Worm (Caenorhabditis elegans) whole organism, early embryonic: ENCODE data around the gene sra-37.

Source experiments
- B0310.2 ChIP-seq: sonication (generic microtip); optimal IDR thresholded peaks from 2 replicates; lab custom pipeline; 2016; ENCODE audit warnings: mild to moderate bottlenecking, missing genetic modification characterization, missing compliant biosample characterization
- F13C5.2 ChIP-seq: sonication (generic microtip); optimal IDR thresholded peaks from 2 replicates; lab custom pipeline; 2017; ENCODE audit warnings: mild to moderate bottlenecking, missing genetic modification characterization, inconsistent platforms, missing compliant biosample characterization
- aly-1 ChIP-seq: sonication (generic microtip); optimal IDR thresholded peaks from 2 replicates; lab custom pipeline; 2016; ENCODE audit warnings: missing genetic modification characterization, missing compliant biosample characterization
- ama-1 ChIP-seq: fragments of 150-350 bp; optimal IDR thresholded peaks from 2 replicates; lab custom pipeline; 2014
- ceh-13 ChIP-seq: fragments of 200-800 bp; sonication (Bioruptor generic); optimal IDR thresholded peaks from 2 replicates; lab custom pipeline; 2018; ENCODE audit warnings: mild to moderate bottlenecking, missing genetic modification characterization, missing compliant biosample characterization
- ceh-36 ChIP-seq: sonication (generic microtip); optimal IDR thresholded peaks from 2 replicates; lab custom pipeline; 2016; ENCODE audit warnings: missing genetic modification characterization, inconsistent platforms, missing compliant biosample characterization
- ets-7 ChIP-seq: sonication (generic microtip); optimal IDR thresholded peaks from 2 replicates; lab custom pipeline; 2016; ENCODE audit warnings: missing genotype, missing genetic modification characterization, missing compliant biosample characterization
- flt-1 ChIP-seq: fragments of 200-800 bp; sonication (Bioruptor generic); IDR thresholded peaks from 2 replicates; pipeline ENCODE4 v1.3.6; 2022; ENCODE audit warnings: missing genetic modification characterization, missing compliant biosample characterization
- hmbx-1 ChIP-seq: sonication (generic microtip); optimal IDR thresholded peaks from 2 replicates; lab custom pipeline; 2016; ENCODE audit warnings: mild to moderate bottlenecking, missing genetic modification characterization, missing compliant biosample characterization
- hmg-4 ChIP-seq: fragments of 200-800 bp; sonication (Bioruptor generic); optimal IDR thresholded peaks from 2 replicates; lab custom pipeline; 2018; ENCODE audit warnings: mild to moderate bottlenecking, missing genetic modification characterization, missing compliant biosample characterization
- hnd-1 ChIP-seq: sonication (generic microtip); optimal IDR thresholded peaks from 2 replicates; lab custom pipeline; 2016; ENCODE audit warnings: missing genetic modification characterization, missing compliant biosample characterization
- pes-1 ChIP-seq: fragments of 200-800 bp; sonication (Bioruptor generic); IDR thresholded peaks from 2 replicates; pipeline ENCODE4 v1.3.6; 2022; ENCODE audit warnings: missing genetic modification reagents, missing genetic modification characterization, missing compliant biosample characterization
- scrt-1 ChIP-seq: fragments of 200-800 bp; sonication (Bioruptor generic); IDR thresholded peaks from 2 replicates; pipeline ENCODE4 v1.3.6; 2022; ENCODE audit warnings: missing genetic modification characterization, missing compliant biosample characterization
- sea-1 ChIP-seq: fragments of 200-800 bp; sonication (Bioruptor generic); conservative IDR thresholded peaks from 2 replicates; pipeline ENCODE4 v1.3.6; 2022; ENCODE audit warnings: missing genetic modification characterization, missing compliant biosample characterization
- tbx-11 ChIP-seq: fragments of 200-800 bp; sonication (Bioruptor generic); IDR thresholded peaks from 2 replicates; pipeline ENCODE4 v1.3.6; 2022; ENCODE audit warnings: missing genetic modification characterization, missing compliant biosample characterization
- tbx-37 ChIP-seq: fragments of 200-800 bp; sonication (Bioruptor generic); conservative IDR thresholded peaks from 2 replicates; pipeline ENCODE4 v1.3.6; 2022; ENCODE audit warnings: missing genetic modification reagents, missing genetic modification characterization, missing compliant biosample characterization
- tra-4 ChIP-seq: sonication (generic microtip); optimal IDR thresholded peaks from 2 replicates; lab custom pipeline; 2017; ENCODE audit warnings: missing genetic modification characterization, missing compliant biosample characterization

The sra-37 gene

DNA sequence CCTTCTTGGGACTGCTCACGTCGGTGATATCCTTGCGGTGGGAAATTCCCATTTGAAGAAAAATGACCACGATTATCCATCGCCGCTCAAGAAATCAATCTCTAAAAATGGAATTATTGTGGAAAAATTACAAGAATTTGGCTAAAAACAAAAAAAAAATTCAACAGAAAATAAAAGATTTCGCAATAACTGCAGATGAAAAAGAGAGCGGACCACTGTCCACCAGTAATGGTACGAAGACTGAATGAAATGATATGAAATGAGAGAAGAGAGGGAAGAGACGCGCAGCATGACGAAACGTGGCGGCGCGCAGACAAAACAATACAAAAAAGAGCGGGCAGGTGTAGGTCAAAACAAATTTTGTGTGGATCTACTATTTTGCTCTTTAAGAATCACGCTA lies 36.4 kb upstream of the sra-37 start, which contains the start of gene meg-1:
Gene meg-1 (minus strand): TSS at position 101 of the 400 bp plus-strand sequence.
- TF ChIP-seq tbx-11 (GFP tag; lab: Robert Waterston, UW) (no peak), ama-1 (lab: Kevin White, UChicago) (no peak), scrt-1 (GFP tag; lab: Robert Waterston, UW) (no peak), F13C5.2 (tag; lab: Kevin White, UChicago) (no peak), B0310.2 (tag; lab: Kevin White, UChicago) (no peak), ceh-36 (tag; lab: Kevin White, UChicago) (no peak), hnd-1 (tag; lab: Kevin White, UChicago) (no peak), tra-4 (no peak)

DNA sequence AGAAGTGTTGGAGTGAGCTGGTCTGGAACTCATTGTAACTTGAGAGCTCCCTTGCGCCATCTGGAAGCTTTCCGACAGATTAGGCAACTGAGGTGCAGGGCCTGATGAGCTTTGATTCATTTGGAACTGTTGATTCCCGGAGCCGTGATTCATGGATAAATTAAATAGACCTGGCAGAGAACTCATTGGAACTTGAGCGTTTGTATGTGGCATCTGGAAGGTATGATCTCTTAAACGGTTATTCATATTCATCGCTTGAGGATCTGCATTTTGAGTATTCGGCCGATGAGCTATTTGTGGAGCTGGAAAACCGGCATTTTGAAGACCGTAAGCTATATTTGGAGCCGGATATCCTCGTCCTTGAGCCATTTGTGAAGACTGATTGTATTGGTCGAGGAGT lies 35.4 kb upstream of the sra-37 start:
- TF ChIP-seq scrt-1 (GFP tag; lab: Robert Waterston, UW): no peak
- no peak for TF ChIP-seq hnd-1 (tag; lab: Kevin White, UChicago)
- no peak for TF ChIP-seq tbx-11 (GFP tag; lab: Robert Waterston, UW)
- no peak for TF ChIP-seq ceh-13 (GFP tag; lab: Kevin White, UChicago)
- TF ChIP-seq ets-7 (tag; lab: Kevin White, UChicago): no peak
- no peak for TF ChIP-seq B0310.2 (tag; lab: Kevin White, UChicago)
- TF ChIP-seq tra-4: no peak

DNA sequence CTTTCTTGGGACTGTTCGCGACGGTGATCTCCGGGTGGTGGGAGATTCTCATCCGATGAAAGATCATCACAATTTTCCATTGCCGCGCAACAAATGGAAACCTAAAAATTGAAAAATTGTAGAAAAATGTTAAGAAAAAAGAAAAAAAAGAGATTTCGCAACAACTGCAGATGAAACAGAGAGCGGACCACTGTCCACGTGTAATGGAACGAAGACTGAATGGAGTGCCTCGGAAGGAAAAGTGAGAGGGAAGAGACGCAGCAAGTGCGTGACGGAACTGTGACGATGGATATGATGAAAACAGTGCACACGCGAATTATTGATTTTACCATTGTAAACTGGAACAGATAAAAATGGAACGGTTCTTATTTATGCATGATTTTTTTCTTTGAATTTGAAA lies 32.9 kb upstream of the sra-37 start, which contains the start of gene meg-2:
Gene meg-2 (minus strand): TSS at position 101 of the 400 bp plus-strand sequence.
- no peak for TF ChIP-seq ceh-13 (GFP tag; lab: Kevin White, UChicago)
- no peak for TF ChIP-seq hmbx-1 (tag; lab: Kevin White, UChicago)
- no peak for TF ChIP-seq tbx-37 (GFP tag; lab: Robert Waterston, UW)
- no peak for TF ChIP-seq flt-1
- TF ChIP-seq hmg-4: no peak
- TF ChIP-seq tra-4: no peak
- no peak for TF ChIP-seq ets-7 (tag; lab: Kevin White, UChicago)
- no peak for TF ChIP-seq tbx-11 (GFP tag; lab: Robert Waterston, UW)
- TF ChIP-seq B0310.2 (tag; lab: Kevin White, UChicago): no peak
- no peak for TF ChIP-seq hnd-1 (tag; lab: Kevin White, UChicago)

DNA sequence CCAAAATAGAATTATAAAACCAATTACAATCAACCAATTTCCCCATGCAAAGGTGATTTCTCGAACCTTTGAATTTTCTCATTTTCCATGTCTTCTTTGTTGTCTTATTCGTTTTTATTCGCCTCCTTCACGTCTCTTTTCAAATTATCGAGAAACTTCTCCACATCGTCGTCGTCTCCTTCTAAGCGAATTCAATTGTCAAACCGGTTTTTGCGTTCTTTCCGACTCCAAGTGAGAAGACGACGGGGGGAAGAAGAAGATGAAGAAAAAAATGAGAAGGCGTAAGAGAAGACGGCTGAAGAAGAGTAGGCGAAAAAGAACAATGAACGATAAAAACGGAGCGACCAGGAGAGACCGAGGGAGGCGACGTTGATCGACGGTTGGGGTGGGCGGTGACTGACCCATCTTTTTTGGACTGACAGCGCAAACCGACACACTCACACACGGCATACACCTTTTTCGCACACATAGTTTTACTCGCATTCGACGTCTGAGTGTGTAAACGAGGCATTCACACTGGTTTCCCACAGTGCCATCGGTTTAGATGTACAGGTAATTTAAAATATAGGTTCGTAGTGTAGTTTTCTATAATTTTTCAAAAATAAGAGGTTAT lies 27.3 kb upstream of the sra-37 start:
- TF ChIP-seq hmg-4: peak; percentile 22
- TF ChIP-seq pes-1 (GFP tag; lab: Robert Waterston, UW): no peak

DNA sequence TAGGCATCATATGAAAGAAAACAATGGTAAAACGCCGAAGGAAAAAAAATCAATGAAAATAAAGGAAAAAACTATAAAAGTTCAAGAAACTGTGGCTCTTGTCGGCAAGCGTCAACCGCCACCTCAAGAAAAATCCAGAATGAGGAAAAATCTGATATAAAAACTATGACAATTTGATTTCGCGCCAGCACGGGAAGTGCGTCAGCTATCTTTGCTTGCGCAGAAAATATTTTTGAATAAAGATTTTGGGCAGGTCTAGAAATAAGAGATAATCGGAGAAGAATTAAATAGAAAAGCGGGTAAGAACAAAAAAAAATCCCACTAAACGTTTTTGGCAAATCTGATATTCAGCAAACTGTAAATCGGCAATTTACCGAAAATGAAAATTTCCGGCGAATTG lies 25.0 kb upstream of the sra-37 start:
- TF ChIP-seq tbx-11 (GFP tag; lab: Robert Waterston, UW): no peak

DNA sequence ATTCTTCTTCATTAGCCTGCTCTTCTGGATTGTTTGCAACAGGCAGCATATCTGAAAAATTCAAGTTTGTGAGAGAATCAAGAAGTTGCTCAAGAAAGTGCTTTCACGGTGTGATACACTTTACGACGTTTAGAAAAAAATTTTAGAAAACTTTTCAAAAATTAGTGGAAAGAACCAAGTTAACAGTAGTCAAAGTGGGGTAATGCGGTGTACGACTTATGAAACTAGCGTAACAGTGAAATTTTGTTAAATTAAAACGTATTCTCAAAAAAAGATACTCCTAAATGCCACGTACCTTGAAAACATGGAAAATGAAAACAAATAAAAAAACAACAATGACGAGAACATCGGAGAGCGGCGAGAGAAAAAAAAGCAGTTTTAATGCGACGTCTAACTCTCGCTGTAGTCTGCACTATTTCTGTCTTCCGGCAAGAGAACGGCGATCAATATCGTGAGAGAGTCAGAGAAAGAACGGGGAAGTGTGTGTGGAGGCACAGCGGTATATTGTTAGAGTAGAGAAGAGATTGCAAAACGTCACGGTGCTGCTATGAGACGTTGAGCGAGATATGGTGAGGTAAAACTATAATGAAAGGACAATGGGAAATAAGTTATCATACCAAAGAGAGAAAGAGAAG lies 24.1 kb upstream of the sra-37 start, which contains the start of gene ekl-5:
Gene ekl-5 (minus strand): TSS at position 51 of the 635 bp plus-strand sequence.
- no peak for TF ChIP-seq ceh-36 (tag; lab: Kevin White, UChicago)
- peak; percentile 11 for TF ChIP-seq hmg-4

DNA sequence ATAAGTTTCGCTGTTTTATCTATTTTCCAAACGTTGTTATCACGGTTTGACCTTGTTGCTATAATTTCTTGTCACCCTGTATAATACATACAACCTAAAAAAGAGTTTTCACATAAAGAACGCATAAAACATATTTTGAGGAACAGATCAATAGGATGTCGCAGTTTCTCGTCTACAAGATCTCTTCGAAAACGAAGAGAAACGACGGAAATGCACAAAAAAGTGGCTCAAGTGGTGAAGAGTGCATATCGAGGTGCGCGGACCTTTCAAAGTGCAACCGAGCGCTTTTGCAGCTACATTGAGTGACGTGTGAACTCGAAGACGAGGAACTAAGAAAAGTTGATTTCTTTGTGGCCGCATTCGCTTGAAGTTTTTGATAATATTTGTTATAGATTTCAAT lies 21.1 kb upstream of the sra-37 start, which contains the start of gene Y26E6A.2:
Gene Y26E6A.2 (minus strand): TSS at position 101 of the 400 bp plus-strand sequence.
- TF ChIP-seq tra-4 (no peak), ceh-13 (GFP tag; lab: Kevin White, UChicago) (no peak), hmbx-1 (tag; lab: Kevin White, UChicago) (no peak), hnd-1 (tag; lab: Kevin White, UChicago) (no peak), tbx-11 (GFP tag; lab: Robert Waterston, UW) (no peak), hmg-4 (no peak), flt-1 (no peak), aly-1 (tag; lab: Kevin White, UChicago) (no peak), ets-7 (tag; lab: Kevin White, UChicago) (no peak), tbx-37 (GFP tag; lab: Robert Waterston, UW) (no peak), sea-1 (GFP tag; lab: Robert Waterston, UW) (no peak)

DNA sequence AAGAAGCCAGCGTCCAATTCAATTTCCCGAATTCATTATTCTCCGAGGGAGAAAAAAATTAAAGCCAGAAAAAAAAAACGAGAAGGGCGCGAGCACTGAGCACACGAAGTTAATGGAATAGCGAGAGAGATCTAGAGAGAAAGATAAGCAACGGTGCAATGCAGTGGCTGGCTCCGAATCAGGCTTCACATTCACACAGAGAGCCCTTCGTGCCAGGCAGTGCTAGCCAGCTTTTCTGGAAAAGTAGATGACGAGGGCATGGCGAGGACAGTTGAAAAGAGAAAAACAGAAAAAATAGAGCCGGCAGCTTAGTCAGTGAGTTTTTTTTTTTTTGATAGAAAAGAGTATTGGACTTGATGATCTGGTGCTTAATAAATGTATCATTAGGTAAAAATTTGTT lies 20.5 kb upstream of the sra-37 start:
- no peak for TF ChIP-seq sea-1 (GFP tag; lab: Robert Waterston, UW)
- TF ChIP-seq aly-1 (tag; lab: Kevin White, UChicago): no peak

DNA sequence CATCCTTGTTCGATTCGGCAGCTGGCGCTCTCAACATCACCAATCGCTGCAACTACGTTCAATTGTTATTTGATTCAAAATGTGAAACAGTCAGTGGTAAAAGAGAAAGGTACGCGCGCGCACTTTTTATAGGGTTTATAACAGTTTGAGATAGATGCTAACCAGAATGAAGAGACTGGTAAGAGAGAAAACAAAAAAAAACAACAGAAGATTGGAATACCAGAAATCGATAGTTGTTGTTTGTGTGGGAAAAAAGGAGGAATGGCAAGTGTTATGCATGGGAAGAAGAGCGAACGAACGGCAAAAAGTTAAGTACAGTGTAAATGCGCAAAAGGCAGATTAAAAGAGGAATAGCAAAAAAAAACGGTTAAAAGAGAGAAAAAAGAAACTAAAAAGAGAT lies 16.7 kb upstream of the sra-37 start, which contains the start of gene Y26E6A.3:
Gene Y26E6A.3 (minus strand): TSS at position 101 of the 400 bp plus-strand sequence.
- TF ChIP-seq tra-4 (no peak), scrt-1 (GFP tag; lab: Robert Waterston, UW) (no peak), hmbx-1 (tag; lab: Kevin White, UChicago) (no peak), F13C5.2 (tag; lab: Kevin White, UChicago) (no peak), ceh-13 (GFP tag; lab: Kevin White, UChicago) (no peak), ets-7 (tag; lab: Kevin White, UChicago) (no peak), aly-1 (tag; lab: Kevin White, UChicago) (no peak), sea-1 (GFP tag; lab: Robert Waterston, UW) (no peak)
